Worm (Caenorhabditis elegans) whole organism, L4 larva: ENCODE data around the gene Y66D12A.21.

Experiments used
- F37D6.2 ChIP-seq: sonication (generic microtip); optimal IDR thresholded peaks from 2 replicates; lab custom pipeline; 2016; ENCODE audit warnings: mild to moderate bottlenecking, missing genetic modification characterization, missing compliant biosample characterization
- T26A8.4 ChIP-seq: fragments of 200-800 bp; sonication (Bioruptor generic); IDR thresholded peaks from 2 replicates; pipeline ENCODE4 v1.3.6; 2022; ENCODE audit warnings: missing genetic modification characterization, missing compliant biosample characterization
- Y75B8A.6 ChIP-seq: fragments of 200-800 bp; sonication (Bioruptor generic); IDR thresholded peaks from 2 replicates; pipeline ENCODE4 v1.3.6; 2022; ENCODE audit warnings: missing genetic modification reagents, missing genetic modification characterization, missing compliant biosample characterization
- ZK546.5 ChIP-seq, 2 experiments: sonication (generic microtip); optimal IDR thresholded peaks; 2 replicates each; lab custom pipeline; 2017; ENCODE audit warnings: missing biosample characterization in 2 of 2, missing genetic modification characterization in 2 of 2
- aha-1 ChIP-seq: fragments of 150-350 bp; peaks from one replicate; lab custom pipeline; 2014; ENCODE audit warnings: missing biosample characterization, missing genetic modification characterization
- aly-2 ChIP-seq: sonication (generic microtip); optimal IDR thresholded peaks from 2 replicates; lab custom pipeline; 2018; ENCODE audit warnings: missing biosample characterization, missing genetic modification characterization
- ama-1 ChIP-seq: fragments of 150-350 bp; optimal IDR thresholded peaks from 2 replicates; lab custom pipeline; 2014; ENCODE audit warnings: inconsistent platforms, mixed read lengths
- arid-1 ChIP-seq: fragments of 200-800 bp; sonication (Bioruptor generic); conservative IDR thresholded peaks from 2 replicates; pipeline ENCODE4 v1.3.6; 2022; ENCODE audit warnings: missing genetic modification reagents, missing genetic modification characterization, missing compliant biosample characterization
- attf-4 ChIP-seq: sonication (generic microtip); optimal IDR thresholded peaks from 3 replicates; lab custom pipeline; 2017; ENCODE audit warnings: missing biosample characterization, missing genetic modification characterization
- ceh-32 ChIP-seq: sonication (generic microtip); optimal IDR thresholded peaks from 2 replicates; lab custom pipeline; 2016; ENCODE audit warnings: mild to moderate bottlenecking, missing genetic modification characterization, missing compliant biosample characterization; ENCODE audit not compliant: poor library complexity
- ceh-62 ChIP-seq: sonication (generic microtip); optimal IDR thresholded peaks from 2 replicates; lab custom pipeline; 2017; ENCODE audit warnings: missing biosample characterization, missing genetic modification characterization
- ceh-82 ChIP-seq: sonication (generic microtip); optimal IDR thresholded peaks from 2 replicates; lab custom pipeline; 2017; ENCODE audit warnings: missing biosample characterization, missing genetic modification characterization
- daf-12 ChIP-seq: fragments of 150-350 bp; optimal IDR thresholded peaks from 2 replicates; lab custom pipeline; 2014; ENCODE audit warnings: missing biosample characterization, missing genetic modification reagents, missing genetic modification characterization
- daf-19 ChIP-seq: fragments of 200-800 bp; sonication (Bioruptor generic); conservative IDR thresholded peaks from 2 replicates; pipeline ENCODE4 v1.3.6; 2022; ENCODE audit warnings: missing genetic modification characterization, missing compliant biosample characterization
- daf-8 ChIP-seq: fragments of 200-800 bp; sonication (Bioruptor generic); IDR thresholded peaks from 2 replicates; pipeline ENCODE4 v1.3.6; 2022; ENCODE audit warnings: missing genetic modification characterization, missing compliant biosample characterization
- dmd-6 ChIP-seq: fragments of 200-800 bp; sonication (Bioruptor generic); IDR thresholded peaks from 2 replicates; pipeline ENCODE4 v1.3.6; 2022; ENCODE audit warnings: missing genetic modification reagents, missing genetic modification characterization, missing compliant biosample characterization
- dpl-1 ChIP-seq: fragments of 150-350 bp; optimal IDR thresholded peaks from 2 replicates; lab custom pipeline; 2014; ENCODE audit warnings: missing biosample characterization, missing genetic modification reagents, missing genetic modification characterization
- dve-1 ChIP-seq: sonication (generic microtip); optimal IDR thresholded peaks from 2 replicates; lab custom pipeline; 2017; ENCODE audit warnings: antibody characterized with exemption, mild to moderate bottlenecking, missing genetic modification characterization, missing compliant biosample characterization; ENCODE audit not compliant: insufficient read depth
- fkh-10 ChIP-seq: fragments of 150-350 bp; optimal IDR thresholded peaks from 2 replicates; lab custom pipeline; 2014; ENCODE audit warnings: missing biosample characterization, missing genetic modification reagents, missing genetic modification characterization
- fos-1 ChIP-seq: fragments of 150-350 bp; optimal IDR thresholded peaks from 2 replicates; lab custom pipeline; 2014; ENCODE audit warnings: missing biosample characterization, missing genetic modification characterization
- hif-1 ChIP-seq, 2 experiments: sonication (generic microtip); optimal IDR thresholded peaks; 2 replicates each; lab custom pipeline; 2016 to 2017; ENCODE audit warnings: missing compliant biosample characterization in 2 of 2, missing genetic modification characterization in 2 of 2, missing genetic modification reagents in 2 of 2, missing genotype in 2 of 2, mild to moderate bottlenecking in 1 of 2
- hlh-30 ChIP-seq: sonication (generic microtip); optimal IDR thresholded peaks from 2 replicates; lab custom pipeline; 2017; ENCODE audit warnings: antibody characterized with exemption, mild to moderate bottlenecking, missing genetic modification characterization, missing compliant biosample characterization; ENCODE audit not compliant: insufficient read depth
- hmg-1.1 ChIP-seq: fragments of 200-800 bp; sonication (Bioruptor generic); IDR thresholded peaks from 2 replicates; pipeline ENCODE4 v1.3.6; 2022; ENCODE audit warnings: missing genetic modification reagents, missing genetic modification characterization, missing compliant biosample characterization
- lin-1 ChIP-seq: fragments of 200-800 bp; sonication (Bioruptor generic); IDR thresholded peaks from 2 replicates; pipeline ENCODE4 v1.3.6; 2022; ENCODE audit warnings: missing genetic modification reagents, missing genetic modification characterization, missing compliant biosample characterization
- lin-13 ChIP-seq: fragments of 150-350 bp; optimal IDR thresholded peaks from 2 replicates; lab custom pipeline; 2014; ENCODE audit warnings: missing biosample characterization, missing genetic modification reagents, missing genetic modification characterization
- lin-29 ChIP-seq: fragments of 200-800 bp; sonication (Bioruptor generic); IDR thresholded peaks from 2 replicates; pipeline ENCODE4 v1.3.6; 2022; ENCODE audit warnings: missing genetic modification reagents, missing genetic modification characterization, missing compliant biosample characterization
- lin-38 ChIP-seq: fragments of 200-800 bp; sonication (Bioruptor generic); IDR thresholded peaks from 2 replicates; pipeline ENCODE4 v1.3.6; 2022; ENCODE audit warnings: missing genetic modification reagents, missing genetic modification characterization, missing compliant biosample characterization
- lin-39 ChIP-seq: fragments of 150-350 bp; optimal IDR thresholded peaks from 2 replicates; lab custom pipeline; 2014; ENCODE audit warnings: missing biosample characterization, missing genetic modification reagents, missing genetic modification characterization
- lsy-2 ChIP-seq, 2 experiments: fragments of 150-350 bp in 1 of 2; sonication (generic microtip) in 1 of 2; optimal IDR thresholded peaks; 2 replicates each; lab custom pipeline; 2014 to 2017; ENCODE audit warnings: missing biosample characterization in 2 of 2, missing genetic modification characterization in 2 of 2
- madf-5 ChIP-seq, 2 experiments: fragments of 200-800 bp; sonication (Bioruptor generic); IDR thresholded peaks; 2 replicates each; pipeline ENCODE4 v1.3.6; 2022; ENCODE audit warnings: missing compliant biosample characterization in 2 of 2, missing genetic modification characterization in 2 of 2
- mes-2 ChIP-seq: sonication (generic microtip); optimal IDR thresholded peaks from 2 replicates; lab custom pipeline; 2016; ENCODE audit warnings: missing genotype, mild to moderate bottlenecking, missing genetic modification characterization, missing compliant biosample characterization; ENCODE audit not compliant: poor library complexity, severe bottlenecking
- nhr-111 ChIP-seq: fragments of 200-800 bp; sonication (Bioruptor generic); optimal IDR thresholded peaks from 2 replicates; lab custom pipeline; 2018; ENCODE audit warnings: mild to moderate bottlenecking, missing genetic modification characterization, missing compliant biosample characterization
- nhr-237 ChIP-seq: sonication (generic microtip); optimal IDR thresholded peaks from 2 replicates; lab custom pipeline; 2017; ENCODE audit warnings: missing biosample characterization, missing genetic modification characterization
- nhr-25 ChIP-seq: sonication (generic microtip); optimal IDR thresholded peaks from 2 replicates; lab custom pipeline; 2017; ENCODE audit warnings: missing genetic modification characterization, mild to moderate bottlenecking, missing compliant biosample characterization, antibody characterized with exemption, moderate library complexity, borderline replicate concordance; ENCODE audit not compliant: insufficient read depth
- nhr-28 ChIP-seq: fragments of 150-350 bp; optimal IDR thresholded peaks from 2 replicates; lab custom pipeline; 2014; ENCODE audit warnings: missing biosample characterization, missing genetic modification characterization
- nhr-41 ChIP-seq: fragments of 200-800 bp; sonication (Bioruptor generic); IDR thresholded peaks from 2 replicates; pipeline ENCODE4 v1.3.6; 2022; ENCODE audit warnings: missing genetic modification reagents, missing genetic modification characterization, missing compliant biosample characterization
- nhr-48 ChIP-seq: sonication (generic microtip); optimal IDR thresholded peaks from 2 replicates; lab custom pipeline; 2016; ENCODE audit warnings: mild to moderate bottlenecking, missing genetic modification characterization, missing compliant biosample characterization
- nhr-76 ChIP-seq: fragments of 150-350 bp; optimal IDR thresholded peaks from 2 replicates; lab custom pipeline; 2014; ENCODE audit warnings: missing biosample characterization, missing genetic modification characterization
- nhr-77 ChIP-seq: fragments of 150-350 bp; optimal IDR thresholded peaks from 2 replicates; lab custom pipeline; 2014; ENCODE audit warnings: missing biosample characterization, missing genetic modification characterization
- pha-4 ChIP-seq, 2 experiments: fragments of 150-350 bp in 1 of 2; fragments of 200-800 bp in 1 of 2; sonication (Bioruptor generic) in 1 of 2; IDR thresholded peaks in 1 of 2; optimal IDR thresholded peaks in 1 of 2; 2 replicates each; pipeline versions ENCODE4 v1.3.6 to Lab custom; 2014 to 2022; ENCODE audit warnings: missing genetic modification characterization in 2 of 2, missing genetic modification reagents in 2 of 2, missing biosample characterization in 1 of 2, missing compliant biosample characterization in 1 of 2
- php-3 ChIP-seq: fragments of 200-800 bp; sonication (Bioruptor generic); IDR thresholded peaks from 2 replicates; pipeline ENCODE4 v1.3.6; 2022; ENCODE audit warnings: missing genetic modification reagents, missing genetic modification characterization, missing compliant biosample characterization
- set-16 ChIP-seq: fragments of 200-800 bp; sonication (Bioruptor generic); IDR thresholded peaks from 2 replicates; pipeline ENCODE4 v1.3.6; 2022; ENCODE audit warnings: missing genetic modification reagents, missing genetic modification characterization, missing compliant biosample characterization
- spr-3 ChIP-seq: fragments of 200-800 bp; sonication (Bioruptor generic); optimal IDR thresholded peaks from 2 replicates; lab custom pipeline; 2018; ENCODE audit warnings: mild to moderate bottlenecking, missing genetic modification characterization, missing compliant biosample characterization
- tag-97 ChIP-seq: fragments of 200-800 bp; sonication (Bioruptor generic); IDR thresholded peaks from 2 replicates; pipeline ENCODE4 v1.3.6; 2022; ENCODE audit warnings: missing genetic modification characterization, missing compliant biosample characterization
- tra-1 ChIP-seq: fragments of 200-800 bp; sonication (Bioruptor generic); IDR thresholded peaks from 2 replicates; pipeline ENCODE4 v1.3.6; 2022; ENCODE audit warnings: missing genetic modification reagents, missing genetic modification characterization, missing compliant biosample characterization
- unc-130 ChIP-seq: sonication (generic microtip); optimal IDR thresholded peaks from 2 replicates; lab custom pipeline; 2016; ENCODE audit warnings: missing genetic modification reagents, missing genetic modification characterization, missing compliant biosample characterization
- vab-7 ChIP-seq: fragments of 200-800 bp; sonication (Bioruptor generic); IDR thresholded peaks from 2 replicates; pipeline ENCODE4 v1.3.6; 2022; ENCODE audit warnings: missing genetic modification reagents, missing genetic modification characterization, missing compliant biosample characterization
- zag-1 ChIP-seq: fragments of 150-350 bp; optimal IDR thresholded peaks from 2 replicates; lab custom pipeline; 2014; ENCODE audit warnings: missing biosample characterization, missing genetic modification characterization
- ztf-11 ChIP-seq: fragments of 150-350 bp; optimal IDR thresholded peaks from 2 replicates; lab custom pipeline; 2014; ENCODE audit warnings: missing biosample characterization, missing genetic modification characterization

Gene Y66D12A.21

DNA sequence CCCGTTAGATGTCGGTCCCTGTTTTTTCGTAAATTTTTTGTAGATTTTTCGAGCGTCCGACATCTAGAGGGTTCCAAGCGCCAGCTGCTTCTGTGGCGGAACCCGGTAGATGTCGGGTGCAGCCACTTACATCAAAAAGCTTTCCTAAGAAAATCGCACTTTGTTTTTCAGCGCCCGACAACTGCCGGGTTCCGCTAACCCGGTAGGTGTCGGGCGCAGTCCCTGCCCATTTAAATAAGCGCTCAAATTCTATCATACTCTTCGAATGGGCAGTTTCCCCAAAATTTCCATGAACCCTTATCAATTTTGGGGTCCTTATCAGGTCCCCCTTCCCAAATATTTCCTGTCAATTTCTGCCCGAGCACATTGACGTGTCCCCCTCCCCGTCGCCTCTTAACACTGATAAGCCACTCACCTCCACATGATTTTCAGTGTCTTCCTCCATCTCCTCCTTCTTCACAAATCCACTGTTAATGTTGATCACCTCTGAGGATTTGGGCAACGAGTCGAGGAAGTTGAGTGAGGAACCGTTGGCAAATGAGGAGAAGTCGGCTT is 39.6 kb downstream of the Y66D12A.21 start (continued):
- no peak for TF ChIP-seq hif-1 (tag; optimal IDR thresholded peaks at IDR 0.05; lab: Kevin White, UChicago)
- TF ChIP-seq F37D6.2 (tag; lab: Kevin White, UChicago): no peak
- no peak for TF ChIP-seq fkh-10 (GFP tag; lab: Kevin White, UChicago)
- TF ChIP-seq nhr-237 (tag; lab: Kevin White, UChicago): no peak
- no peak for TF ChIP-seq arid-1 (GFP tag; lab: Robert Waterston, UW)
- no peak for TF ChIP-seq set-16 (GFP tag; lab: Robert Waterston, UW)
- no peak for TF ChIP-seq unc-130 (GFP tag; lab: Kevin White, UChicago)
- TF ChIP-seq lin-39 (tag; lab: Kevin White, UChicago): no peak
- TF ChIP-seq tra-1 (GFP tag; lab: Robert Waterston, UW): 0 out of 2 replicates have a peak, but pooled peaks have one; percentile 10
- 0 out of 2 replicates have a peak, but pooled peaks have one; percentile 9 for TF ChIP-seq lin-38
- TF ChIP-seq pha-4 (GFP tag; IDR thresholded peaks at IDR 0.05; lab: Robert Waterston, UW): peak; percentile 32; the same call in 1 of the 2 replicates
- no peak for TF ChIP-seq pha-4 (tag; optimal IDR thresholded peaks at IDR 0.05; lab: Kevin White, UChicago)
- no peak for TF ChIP-seq ceh-32 (tag; lab: Kevin White, UChicago)
- peak; percentile 18 for TF ChIP-seq lin-13
- TF ChIP-seq ceh-62 (tag; lab: Kevin White, UChicago): no peak
- no peak for TF ChIP-seq daf-8 (GFP tag; lab: Robert Waterston, UW)
- no peak for TF ChIP-seq hmg-1.1 (GFP tag; lab: Robert Waterston, UW)
- TF ChIP-seq ZK546.5 (tag; optimal IDR thresholded peaks at IDR 0.05; lab: Kevin White, UChicago): no peak
- TF ChIP-seq nhr-28: peak; percentile 50
- no peak for TF ChIP-seq Y75B8A.6 (GFP tag; lab: Robert Waterston, UW)
- no peak for TF ChIP-seq fos-1 (tag; lab: Kevin White, UChicago)
- TF ChIP-seq daf-12 (tag; lab: Kevin White, UChicago): no peak
- peak; percentile 80 for TF ChIP-seq aha-1 (tag; lab: Kevin White, UChicago)
- TF ChIP-seq attf-4 (tag; lab: Kevin White, UChicago): no peak
- no peak for TF ChIP-seq tag-97 (GFP tag; lab: Robert Waterston, UW)
- TF ChIP-seq aly-2 (tag; lab: Kevin White, UChicago): no peak
- TF ChIP-seq nhr-25 (tag; lab: Kevin White, UChicago): no peak
- no peak for TF ChIP-seq T26A8.4
- no peak for TF ChIP-seq nhr-76
- peak; percentile 57 for TF ChIP-seq dmd-6 (GFP tag; lab: Robert Waterston, UW)
- TF ChIP-seq lin-29 (GFP tag; lab: Robert Waterston, UW): no peak
- TF ChIP-seq daf-19 (GFP tag; lab: Robert Waterston, UW): no peak

DNA sequence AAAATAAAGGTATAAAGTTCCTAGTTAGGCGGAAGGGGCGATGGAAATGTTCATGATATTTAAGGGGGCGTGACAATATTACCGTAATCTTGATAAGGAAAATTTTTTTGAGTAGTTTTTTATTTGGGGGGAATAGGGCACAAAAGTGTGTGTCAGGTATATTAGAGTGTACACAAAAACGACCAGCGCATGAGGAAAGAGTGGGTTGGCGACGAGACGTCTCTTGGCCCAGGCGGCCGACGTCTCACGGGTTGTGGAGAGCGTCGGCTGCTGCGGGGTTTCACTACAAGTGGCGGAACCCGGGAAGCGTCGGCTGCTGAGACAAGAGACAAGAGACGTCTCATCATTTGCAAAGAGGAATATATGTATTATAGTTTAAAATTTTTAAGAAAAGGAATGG is 41.4 kb downstream of the Y66D12A.21 start:
- TF ChIP-seq nhr-41 (no peak), nhr-28 (peak; percentile 43), php-3 (GFP tag; lab: Robert Waterston, UW) (peak; percentile 64), spr-3 (GFP tag; lab: Kevin White, UChicago) (peak; percentile 31), ztf-11 (no peak), madf-5 (GFP tag; IDR thresholded peaks at IDR 0.05; lab: Robert Waterston, UW) (peak; percentile 8 to 70; a peak in 2 of 4 replicates), pha-4 (GFP tag; IDR thresholded peaks at IDR 0.05; lab: Robert Waterston, UW) (peak; percentile 62), pha-4 (tag; optimal IDR thresholded peaks at IDR 0.05; lab: Kevin White, UChicago) (no peak), dve-1 (tag; lab: Kevin White, UChicago) (peak; percentile 85), lin-38 (peak; percentile 60), nhr-48 (tag; lab: Kevin White, UChicago) (peak; percentile 38), lin-1 (GFP tag; lab: Robert Waterston, UW) (peak; percentile 83), lsy-2 (tag; optimal IDR thresholded peaks at IDR 0.05; lab: Kevin White, UChicago) (peak; percentile 5 to 50), ZK546.5 (tag; optimal IDR thresholded peaks at IDR 0.05; lab: Kevin White, UChicago) (no peak), vab-7 (GFP tag; lab: Robert Waterston, UW) (peak; percentile 62), mes-2 (tag; lab: Kevin White, UChicago) (peak; percentile 53), hif-1 (tag; optimal IDR thresholded peaks at IDR 0.05; lab: Kevin White, UChicago) (peak in 1 of 2 experiments; percentile 25), ama-1 (lab: Kevin White, UChicago) (peak; percentile 3), nhr-77 (tag; lab: Kevin White, UChicago) (peak; percentile 65), nhr-111 (GFP tag; lab: Kevin White, UChicago) (peak; percentile 11), lin-13 (peak; percentile 97), hlh-30 (tag; lab: Kevin White, UChicago) (peak; percentile 75), zag-1 (tag; lab: Kevin White, UChicago) (no peak), dpl-1 (GFP tag; lab: Kevin White, UChicago) (peak; percentile 21), ceh-82 (tag; lab: Kevin White, UChicago) (no peak)
